Fruit fly (Drosophila melanogaster) whole organism, embryonic: Measurements from ENCODE around the gene Nsf2.

Experiments
- Bgb ChIP-seq: fragments of 200-800 bp; sonication (Bioruptor generic); IDR thresholded peaks from 2 replicates; pipeline ENCODE4 v1.3.6; 2022; ENCODE audit warnings: missing biosample characterization, missing genetic modification characterization; ENCODE audit not compliant: partially characterized antibody
- CG10543 ChIP-seq: fragments of 200-800 bp; sonication (Bioruptor generic); optimal IDR thresholded peaks from 3 replicates; lab custom pipeline; 2017; ENCODE audit warnings: missing biosample characterization, mild to moderate bottlenecking, missing genetic modification characterization, moderate library complexity
- CG10654 ChIP-seq: fragments of 200-800 bp; sonication (Bioruptor generic); optimal IDR thresholded peaks from 2 replicates; lab custom pipeline; 2016; ENCODE audit warnings: missing biosample characterization, missing genetic modification characterization
- CG12299 ChIP-seq: fragments of 200-800 bp; sonication (Bioruptor generic); optimal IDR thresholded peaks from 2 replicates; lab custom pipeline; 2018; ENCODE audit warnings: missing biosample characterization, mild to moderate bottlenecking, missing genetic modification characterization
- CG1233 ChIP-seq: fragments of 200-800 bp; sonication (Bioruptor generic); optimal IDR thresholded peaks from 4 replicates; lab custom pipeline; 2018; ENCODE audit warnings: missing biosample characterization, mild to moderate bottlenecking, missing genetic modification characterization
- CG13775 ChIP-seq: fragments of 200-800 bp; sonication (Bioruptor generic); optimal IDR thresholded peaks from 3 replicates; lab custom pipeline; 2017; ENCODE audit warnings: missing biosample characterization, mild to moderate bottlenecking, missing genetic modification characterization
- CG17612 ChIP-seq: fragments of 200-800 bp; sonication (Bioruptor generic); IDR thresholded peaks from 2 replicates; pipeline ENCODE4 v1.3.6; 2022; ENCODE audit warnings: missing biosample characterization, missing genetic modification characterization
- CG1832 ChIP-seq: fragments of 200-800 bp; sonication (Bioruptor generic); optimal IDR thresholded peaks from 2 replicates; lab custom pipeline; 2017; ENCODE audit warnings: missing biosample characterization, mild to moderate bottlenecking, missing genetic modification characterization, inconsistent platforms
- CG31388 ChIP-seq: fragments of 200-800 bp; sonication (Bioruptor generic); optimal IDR thresholded peaks from 2 replicates; lab custom pipeline; 2016; ENCODE audit warnings: missing biosample characterization, missing genetic modification characterization
- CG33557 ChIP-seq: fragments of 200-800 bp; sonication (Bioruptor generic); optimal IDR thresholded peaks from 2 replicates; lab custom pipeline; 2019; ENCODE audit warnings: missing biosample characterization, mild to moderate bottlenecking, missing genetic modification characterization, moderate library complexity
- CG3407 ChIP-seq: fragments of 200-800 bp; sonication (Bioruptor generic); optimal IDR thresholded peaks from 2 replicates; lab custom pipeline; 2018; ENCODE audit warnings: missing biosample characterization, mild to moderate bottlenecking, missing genetic modification characterization
- CG34376 ChIP-seq: fragments of 200-800 bp; sonication (Bioruptor generic); optimal IDR thresholded peaks from 2 replicates; lab custom pipeline; 2018; ENCODE audit warnings: missing biosample characterization, mild to moderate bottlenecking, missing genetic modification characterization
- CG4854 ChIP-seq: fragments of 200-800 bp; sonication (Bioruptor generic); optimal IDR thresholded peaks from 2 replicates; lab custom pipeline; 2016; ENCODE audit warnings: missing biosample characterization, missing genetic modification characterization, inconsistent platforms
- CG5245 ChIP-seq: fragments of 200-800 bp; sonication (Bioruptor generic); optimal IDR thresholded peaks from 3 replicates; lab custom pipeline; 2016; ENCODE audit warnings: missing biosample characterization, missing genetic modification characterization
- CG6272 ChIP-seq: fragments of 200-800 bp; sonication (Bioruptor generic); IDR thresholded peaks from 2 replicates; pipeline ENCODE4 v1.3.6; 2022; ENCODE audit warnings: missing biosample characterization, missing genetic modification characterization
- CG7987 ChIP-seq: fragments of 200-800 bp; sonication (Bioruptor generic); optimal IDR thresholded peaks from 2 replicates; lab custom pipeline; 2018; ENCODE audit warnings: missing biosample characterization, mild to moderate bottlenecking, missing genetic modification characterization, moderate library complexity
- CG8388 ChIP-seq: fragments of 200-800 bp; sonication (Bioruptor generic); optimal IDR thresholded peaks from 2 replicates; lab custom pipeline; 2019; ENCODE audit warnings: missing biosample characterization, mild to moderate bottlenecking, missing genetic modification characterization, moderate library complexity
- CG8944 ChIP-seq: fragments of 200-800 bp; sonication (Bioruptor generic); optimal IDR thresholded peaks from 3 replicates; lab custom pipeline; 2016; ENCODE audit warnings: missing biosample characterization, missing genetic modification characterization
- CG9797 ChIP-seq: fragments of 200-800 bp; sonication (Bioruptor generic); optimal IDR thresholded peaks from 3 replicates; lab custom pipeline; 2018; ENCODE audit warnings: missing biosample characterization, mild to moderate bottlenecking, missing genetic modification characterization
- CG9817 ChIP-seq: fragments of 200-800 bp; sonication (Bioruptor generic); optimal IDR thresholded peaks from 2 replicates; lab custom pipeline; 2018; ENCODE audit warnings: missing biosample characterization, mild to moderate bottlenecking, missing genetic modification characterization, moderate library complexity
- CrebB ChIP-seq: fragments of 200-800 bp; sonication (Bioruptor generic); optimal IDR thresholded peaks from 3 replicates; lab custom pipeline; 2018; ENCODE audit warnings: missing biosample characterization, mild to moderate bottlenecking, missing genetic modification characterization
- Dek ChIP-seq: fragments of 200-800 bp; sonication (Bioruptor generic); optimal IDR thresholded peaks from 3 replicates; lab custom pipeline; 2019; ENCODE audit warnings: missing biosample characterization, mild to moderate bottlenecking, missing genetic modification characterization, moderate library complexity
- E2f2 ChIP-seq: fragments of 200-800 bp; sonication (Bioruptor generic); IDR thresholded peaks from 2 replicates; pipeline ENCODE4 v1.3.6; 2022; ENCODE audit warnings: missing biosample characterization, missing genetic modification characterization
- H2.0 ChIP-seq: fragments of 200-800 bp; sonication (Bioruptor generic); IDR thresholded peaks from 2 replicates; pipeline ENCODE4 v1.3.6; 2022; ENCODE audit warnings: missing biosample characterization, missing genetic modification characterization
- Hey ChIP-seq: fragments of 200-800 bp; sonication (Bioruptor generic); optimal IDR thresholded peaks from 3 replicates; lab custom pipeline; 2018; ENCODE audit warnings: missing biosample characterization, mild to moderate bottlenecking, missing genetic modification characterization
- Jarid2 ChIP-seq: fragments of 200-800 bp; sonication (Bioruptor generic); optimal IDR thresholded peaks from 3 replicates; lab custom pipeline; 2017; ENCODE audit warnings: mild to moderate bottlenecking, missing biosample characterization, missing genetic modification reagents, missing genetic modification characterization
- Kr ChIP-seq: fragments of 200-800 bp; sonication (Bioruptor generic); optimal IDR thresholded peaks from 2 replicates; lab custom pipeline; 2017; ENCODE audit warnings: missing biosample characterization, mild to moderate bottlenecking, missing genetic modification characterization
- Med ChIP-seq: fragments of 200-800 bp; sonication (Bioruptor generic); peaks from one replicate; lab custom pipeline; 2016; ENCODE audit warnings: missing biosample characterization, missing genetic modification characterization, mild to moderate bottlenecking, inconsistent platforms, moderate library complexity
- Opbp ChIP-seq: fragments of 200-800 bp; sonication (Bioruptor generic); IDR thresholded peaks from 3 replicates; pipeline ENCODE4 v1.3.6; 2022; ENCODE audit warnings: missing biosample characterization, missing genetic modification characterization; ENCODE audit not compliant: partially characterized antibody
- Pdp1 ChIP-seq, 2 experiments: fragments of 200-800 bp; sonication (Bioruptor generic); optimal IDR thresholded peaks; 3 replicates each; lab custom pipeline; 2016; ENCODE audit warnings: missing biosample characterization in 2 of 2, missing genetic modification characterization in 2 of 2, mild to moderate bottlenecking in 1 of 2, moderate library complexity in 1 of 2
- Ravus ChIP-seq: fragments of 200-800 bp; sonication (Bioruptor generic); IDR thresholded peaks from 2 replicates; pipeline ENCODE4 v1.3.6; 2022; ENCODE audit warnings: missing biosample characterization, missing genetic modification characterization
- Six4 ChIP-seq: fragments of 200-800 bp; sonication (Bioruptor generic); optimal IDR thresholded peaks from 2 replicates; lab custom pipeline; 2016; ENCODE audit warnings: missing biosample characterization, missing genetic modification characterization
- Ssrp ChIP-seq: fragments of 200-800 bp; sonication (Bioruptor generic); optimal IDR thresholded peaks from 2 replicates; lab custom pipeline; 2018; ENCODE audit warnings: missing biosample characterization, mild to moderate bottlenecking, missing genetic modification characterization, moderate library complexity
- abd-A ChIP-seq: fragments of 200-800 bp; sonication (Bioruptor generic); optimal IDR thresholded peaks from 3 replicates; lab custom pipeline; 2019; ENCODE audit warnings: missing biosample characterization, mild to moderate bottlenecking, missing genetic modification characterization, moderate library complexity
- br ChIP-seq: fragments of >200 bp; optimal IDR thresholded peaks from 2 replicates; lab custom pipeline; 2017
- cas ChIP-seq: fragments of 200-800 bp; sonication (Bioruptor generic); IDR thresholded peaks from 2 replicates; pipeline ENCODE4 v1.3.6; 2022; ENCODE audit warnings: missing biosample characterization, missing genetic modification characterization
- fd3F ChIP-seq: fragments of 200-800 bp; sonication (Bioruptor generic); optimal IDR thresholded peaks from 2 replicates; lab custom pipeline; 2018; ENCODE audit warnings: missing biosample characterization, mild to moderate bottlenecking, missing genetic modification characterization, moderate library complexity
- gro ChIP-seq: fragments of 200-800 bp; sonication (Bioruptor generic); optimal IDR thresholded peaks from 2 replicates; lab custom pipeline; 2016; ENCODE audit warnings: missing biosample characterization, missing genetic modification characterization
- jing ChIP-seq: fragments of 200-800 bp; sonication (Bioruptor generic); optimal IDR thresholded peaks from 2 replicates; lab custom pipeline; 2018; ENCODE audit warnings: missing biosample characterization, mild to moderate bottlenecking, missing genetic modification characterization
- ken ChIP-seq: fragments of 200-800 bp; sonication (Bioruptor generic); IDR thresholded peaks from 3 replicates; pipeline ENCODE4 v1.3.6; 2022; ENCODE audit warnings: missing biosample characterization, missing genetic modification characterization
- onecut ChIP-seq: fragments of 200-800 bp; sonication (Bioruptor generic); IDR thresholded peaks from 2 replicates; pipeline ENCODE4 v1.3.6; 2022; ENCODE audit warnings: missing biosample characterization, missing genetic modification characterization
- pnt ChIP-seq: fragments of 200-800 bp; sonication (Bioruptor generic); optimal IDR thresholded peaks from 3 replicates; lab custom pipeline; 2016; ENCODE audit warnings: missing biosample characterization, missing genetic modification characterization
- pum ChIP-seq: fragments of 200-800 bp; sonication (Bioruptor generic); optimal IDR thresholded peaks from 2 replicates; lab custom pipeline; 2016; ENCODE audit warnings: missing biosample characterization, missing genetic modification characterization
- salm ChIP-seq: fragments of 200-800 bp; sonication (Bioruptor generic); optimal IDR thresholded peaks from 2 replicates; lab custom pipeline; 2018; ENCODE audit warnings: missing biosample characterization, mild to moderate bottlenecking, missing genetic modification characterization
- sisA ChIP-seq: fragments of 200-800 bp; sonication (Bioruptor generic); IDR thresholded peaks from 2 replicates; pipeline ENCODE4 v1.3.6; 2022; ENCODE audit warnings: missing biosample characterization, missing genetic modification characterization
- so ChIP-seq: fragments of 200-800 bp; sonication (Bioruptor generic); IDR thresholded peaks from 3 replicates; pipeline ENCODE4 v1.3.6; 2022; ENCODE audit warnings: missing biosample characterization, missing genetic modification characterization
- trh ChIP-seq: fragments of 200-800 bp; sonication (Bioruptor generic); optimal IDR thresholded peaks from 2 replicates; lab custom pipeline; 2016; ENCODE audit warnings: missing biosample characterization, missing genetic modification characterization
- unc-4 ChIP-seq: fragments of 200-800 bp; sonication (Bioruptor generic); IDR thresholded peaks from 2 replicates; pipeline ENCODE4 v1.3.6; 2022; ENCODE audit warnings: missing biosample characterization, missing genetic modification characterization; ENCODE audit not compliant: partially characterized antibody
- wdn ChIP-seq: fragments of 200-800 bp; sonication (Bioruptor generic); IDR thresholded peaks from 2 replicates; pipeline ENCODE4 v1.3.6; 2022; ENCODE audit warnings: missing biosample characterization, missing genetic modification characterization
- wor ChIP-seq: fragments of 200-800 bp; sonication (Bioruptor generic); IDR thresholded peaks from 2 replicates; pipeline ENCODE4 v1.3.6; 2022; ENCODE audit warnings: missing biosample characterization, missing genetic modification characterization

Nsf2 gene

dm6 chr3R:13803892-13804710, 33.7 kb downstream of the Nsf2 start (continued):
- TF ChIP-seq CG9817 (tag; lab: Kevin White, UChicago): no peak
- TF ChIP-seq br (lab: Kevin White, UChicago): no peak
- TF ChIP-seq CG31388: no peak
- no peak for TF ChIP-seq fd3F (GFP tag; lab: Kevin White, UChicago)
- TF ChIP-seq CrebB (tag; lab: Kevin White, UChicago): no peak
- TF ChIP-seq CG8944 (GFP tag; lab: Kevin White, UChicago): no peak
- TF ChIP-seq onecut (GFP tag; lab: Robert Waterston, UW): peak; percentile 28
- TF ChIP-seq CG1233 (GFP tag; lab: Kevin White, UChicago): peak; percentile 29
- TF ChIP-seq pum: no peak
- TF ChIP-seq salm: no peak
- TF ChIP-seq CG5245 (GFP tag; lab: Kevin White, UChicago): no peak
- TF ChIP-seq CG33557: no peak
- peak; percentile 29 for TF ChIP-seq Dek (tag; lab: Kevin White, UChicago)
- TF ChIP-seq CG6272: no peak
- TF ChIP-seq pnt: no peak
- no peak for TF ChIP-seq CG9797 (GFP tag; lab: Kevin White, UChicago)
- TF ChIP-seq E2f2 (GFP tag; lab: Robert Waterston, UW): peak; percentile 13; the same call in 1 of the 2 replicates
- TF ChIP-seq Hey (tag; lab: Kevin White, UChicago): no peak
- TF ChIP-seq wdn (GFP tag; lab: Robert Waterston, UW): no peak
- TF ChIP-seq CG17612 (GFP tag; lab: Robert Waterston, UW): no peak
- TF ChIP-seq ken (GFP tag; lab: Robert Waterston, UW): no peak
- no peak for TF ChIP-seq CG4854
- no peak for TF ChIP-seq CG1832
- TF ChIP-seq unc-4: no peak
- no peak for TF ChIP-seq CG12299 (tag; lab: Kevin White, UChicago)
- TF ChIP-seq Bgb (GFP tag; lab: Robert Waterston, UW): 0 out of 2 replicates have a peak, but pooled peaks have one; percentile 6
- no peak for TF ChIP-seq jing (GFP tag; lab: Kevin White, UChicago)
- no peak for TF ChIP-seq CG34376
- TF ChIP-seq Med (GFP tag; lab: Kevin White, UChicago): peak; percentile 40
- TF ChIP-seq so: no peak
- no peak for TF ChIP-seq Ravus
- no peak; the same call in 1 of the 2 replicates for TF ChIP-seq sisA
- no peak for TF ChIP-seq wor (GFP tag; lab: Robert Waterston, UW)
- no peak for TF ChIP-seq CG13775 (GFP tag; lab: Kevin White, UChicago)
- no peak for TF ChIP-seq trh
- no peak for TF ChIP-seq CG10654 (GFP tag; lab: Kevin White, UChicago)
- no peak for TF ChIP-seq abd-A (tag; lab: Kevin White, UChicago)
- TF ChIP-seq Opbp (GFP tag; lab: Robert Waterston, UW): no peak
- no peak for TF ChIP-seq Six4 (GFP tag; lab: Kevin White, UChicago)
- no peak for TF ChIP-seq CG10543 (GFP tag; lab: Kevin White, UChicago)
- no peak for TF ChIP-seq CG7987 (GFP tag; lab: Kevin White, UChicago)
- TF ChIP-seq H2.0 (GFP tag; lab: Robert Waterston, UW): 0 out of 2 replicates have a peak, but pooled peaks have one; percentile 2
- no peak for TF ChIP-seq Pdp1 (GFP tag; optimal IDR thresholded peaks at IDR 0.05; lab: Kevin White, UChicago)
- TF ChIP-seq Kr (GFP tag; lab: Kevin White, UChicago): no peak
- no peak for TF ChIP-seq gro (GFP tag; lab: Kevin White, UChicago)
- TF ChIP-seq CG8388 (GFP tag; lab: Kevin White, UChicago): peak; percentile 10
- TF ChIP-seq CG3407 (GFP tag; lab: Kevin White, UChicago): no peak
- TF ChIP-seq Jarid2 (GFP tag; lab: Kevin White, UChicago): no peak
- TF ChIP-seq cas (GFP tag; lab: Robert Waterston, UW): no peak
- TF ChIP-seq Ssrp: peak; percentile 10
